Fruit fly (Drosophila melanogaster): ENCODE data around the gene Muc18B.

The Muc18B gene

dm6 chrX:19189903-19190302 is 25.4 kb upstream of the Muc18B start, which contains the start of gene HP1D3csd:
HP1D3csd (plus strand) TSS chrX:19190214.
- TF ChIP-seq Dll (optimal IDR thresholded peaks at IDR 0.05): no peak
- TF ChIP-seq psq (optimal IDR thresholded peaks at IDR 0.05): no peak
- no peak for TF ChIP-seq EcR (GFP tag; optimal IDR thresholded peaks at IDR 0.05)
- no peak for TF ChIP-seq CG8478 (optimal IDR thresholded peaks at IDR 0.05)
- no peak for TF ChIP-seq usp (GFP tag; optimal IDR thresholded peaks at IDR 0.05)
- TF ChIP-seq pan (optimal IDR thresholded peaks at IDR 0.05): no peak

- no peak for TF ChIP-seq Dll (optimal IDR thresholded peaks at IDR 0.05)
- no peak for TF ChIP-seq CG8478 (optimal IDR thresholded peaks at IDR 0.05)
- no peak for TF ChIP-seq EcR (GFP tag; optimal IDR thresholded peaks at IDR 0.05)
These were observed 24.3 kb upstream of the Muc18B start for dm6 chrX:19191050-19191449.

dm6 chrX:19191597-19191996 is 23.7 kb upstream of the Muc18B start:
- no peak for TF ChIP-seq usp (GFP tag; optimal IDR thresholded peaks at IDR 0.05)
- TF ChIP-seq psq (optimal IDR thresholded peaks at IDR 0.05): no peak
- no peak for TF ChIP-seq pan (optimal IDR thresholded peaks at IDR 0.05)
- no peak for TF ChIP-seq Dll (optimal IDR thresholded peaks at IDR 0.05)
- TF ChIP-seq CG8478 (optimal IDR thresholded peaks at IDR 0.05): no peak
- TF ChIP-seq EcR (GFP tag; optimal IDR thresholded peaks at IDR 0.05): no peak

dm6 chrX:19193336-19193735 is 22.0 kb upstream of the Muc18B start, which contains the start of the genes CG7914 and CG14194:
CG7914 (minus strand) TSS chrX:19193448.
CG14194 (plus strand) TSS chrX:19193555.
- no peak for TF ChIP-seq psq (optimal IDR thresholded peaks at IDR 0.05)

- TF ChIP-seq pan (optimal IDR thresholded peaks at IDR 0.05) (no peak), Dll (optimal IDR thresholded peaks at IDR 0.05) (no peak), EcR (GFP tag; optimal IDR thresholded peaks at IDR 0.05) (no peak), psq (optimal IDR thresholded peaks at IDR 0.05) (no peak), CG8478 (optimal IDR thresholded peaks at IDR 0.05) (no peak), usp (GFP tag; optimal IDR thresholded peaks at IDR 0.05) (no peak)
These were observed 13.7 kb upstream of the Muc18B start, which contains the start of gene CG7990 for dm6 chrX:19201630-19202029. CG7990 (minus strand) TSS chrX:19201979.

dm6 chrX:19208014-19208413 is 7.3 kb upstream of the Muc18B start, which contains the start of gene Ulp1:
Ulp1 (minus strand) TSS chrX:19208187.
- TF ChIP-seq EcR (GFP tag; optimal IDR thresholded peaks at IDR 0.05) (no peak), Dll (optimal IDR thresholded peaks at IDR 0.05) (no peak), psq (optimal IDR thresholded peaks at IDR 0.05) (no peak), usp (GFP tag; optimal IDR thresholded peaks at IDR 0.05) (no peak), CG8478 (optimal IDR thresholded peaks at IDR 0.05) (no peak), pan (optimal IDR thresholded peaks at IDR 0.05) (no peak)

dm6 chrX:19211982-19212381 is 3.3 kb upstream of the Muc18B start, which contains the start of gene CG14195:
CG14195 (minus strand) TSS chrX:19212082.
- TF ChIP-seq Dll (optimal IDR thresholded peaks at IDR 0.05) (no peak), usp (GFP tag; optimal IDR thresholded peaks at IDR 0.05) (no peak), EcR (GFP tag; optimal IDR thresholded peaks at IDR 0.05) (no peak), CG8478 (optimal IDR thresholded peaks at IDR 0.05) (no peak), psq (optimal IDR thresholded peaks at IDR 0.05) (no peak), pan (optimal IDR thresholded peaks at IDR 0.05) (no peak)

dm6 chrX:19212954-19213353 is 2.4 kb upstream of the Muc18B start, which contains the start of gene Mur18B:
Mur18B (plus strand) TSS chrX:19213254.
- no peak for TF ChIP-seq Dll (optimal IDR thresholded peaks at IDR 0.05)
- no peak for TF ChIP-seq pan (optimal IDR thresholded peaks at IDR 0.05)
- TF ChIP-seq EcR (GFP tag; optimal IDR thresholded peaks at IDR 0.05): no peak
- no peak for TF ChIP-seq CG8478 (optimal IDR thresholded peaks at IDR 0.05)
- no peak for TF ChIP-seq usp (GFP tag; optimal IDR thresholded peaks at IDR 0.05)
- no peak for TF ChIP-seq psq (optimal IDR thresholded peaks at IDR 0.05)

- TF ChIP-seq pan (optimal IDR thresholded peaks at IDR 0.05) (no peak), EcR (GFP tag; optimal IDR thresholded peaks at IDR 0.05) (no peak), psq (optimal IDR thresholded peaks at IDR 0.05) (no peak), Dll (optimal IDR thresholded peaks at IDR 0.05) (no peak), CG8478 (optimal IDR thresholded peaks at IDR 0.05) (no peak), usp (GFP tag; optimal IDR thresholded peaks at IDR 0.05) (no peak)
These were observed 1.4 kb downstream of the Muc18B start for dm6 chrX:19216671-19217070.

dm6 chrX:19220415-19220814 is 5.1 kb downstream of the Muc18B start, which contains the start of gene CG7884:
CG7884 (plus strand) TSS chrX:19220622.
- TF ChIP-seq psq (optimal IDR thresholded peaks at IDR 0.05) (no peak), Dll (optimal IDR thresholded peaks at IDR 0.05) (peak; percentile 76), EcR (GFP tag; optimal IDR thresholded peaks at IDR 0.05) (no peak), CG8478 (optimal IDR thresholded peaks at IDR 0.05) (no peak), pan (optimal IDR thresholded peaks at IDR 0.05) (no peak)

dm6 chrX:19220963-19221572 is 5.8 kb downstream of the Muc18B start:
- TF ChIP-seq usp (GFP tag; optimal IDR thresholded peaks at IDR 0.05) (no peak), EcR (GFP tag; optimal IDR thresholded peaks at IDR 0.05) (no peak), psq (optimal IDR thresholded peaks at IDR 0.05) (no peak)

dm6 chrX:19224580-19225303 is 9.4 kb downstream of the Muc18B start:
- TF ChIP-seq Dll (optimal IDR thresholded peaks at IDR 0.05) (no peak), psq (optimal IDR thresholded peaks at IDR 0.05) (no peak), usp (GFP tag; optimal IDR thresholded peaks at IDR 0.05) (no peak), pan (optimal IDR thresholded peaks at IDR 0.05) (no peak), EcR (GFP tag; optimal IDR thresholded peaks at IDR 0.05) (no peak), CG8478 (optimal IDR thresholded peaks at IDR 0.05) (no peak)

Measured in whole organism.